Fruit fly (Drosophila melanogaster): ENCODE measurements around the gene IntS6.

DNA sequence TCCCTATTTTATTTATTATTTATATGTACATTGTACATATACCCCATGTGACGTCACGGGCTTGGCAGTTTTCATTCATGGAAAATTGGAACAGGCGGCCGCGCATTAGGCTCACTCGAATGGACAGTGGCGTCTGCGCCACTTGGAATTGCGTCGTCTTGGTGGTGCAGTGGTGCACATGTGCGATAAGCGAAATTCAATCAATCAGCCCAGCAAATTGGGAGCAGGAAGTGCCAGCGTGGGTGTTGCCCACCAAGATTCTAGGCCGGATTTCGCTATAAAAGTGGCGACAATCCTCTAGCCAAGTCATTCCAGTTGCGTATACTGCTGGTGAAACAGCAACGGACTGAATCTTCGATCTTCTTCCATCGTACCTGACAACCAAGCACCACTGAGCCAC, 44.8 kb upstream of the IntS6 start, which contains the start of gene CG12239:
- TF ChIP-seq vri (GFP tag; optimal IDR thresholded peaks at IDR 0.05) (no peak), Hr39 (GFP tag; optimal IDR thresholded peaks at IDR 0.05) (no peak), Ets21C (GFP tag; optimal IDR thresholded peaks at IDR 0.05) (no peak), Smox (GFP tag; optimal IDR thresholded peaks at IDR 0.05) (no peak), OdsH (GFP tag; optimal IDR thresholded peaks at IDR 0.05) (no peak), Eip93F (GFP tag; optimal IDR thresholded peaks at IDR 0.05) (no peak), CG31627 (GFP tag; optimal IDR thresholded peaks at IDR 0.05) (no peak), Sox14 (GFP tag; optimal IDR thresholded peaks at IDR 0.05) (no peak), Met (GFP tag; optimal IDR thresholded peaks at IDR 0.05) (no peak)
